Fruit fly (Drosophila melanogaster): ENCODE measurements around the gene NANS.

DNA sequence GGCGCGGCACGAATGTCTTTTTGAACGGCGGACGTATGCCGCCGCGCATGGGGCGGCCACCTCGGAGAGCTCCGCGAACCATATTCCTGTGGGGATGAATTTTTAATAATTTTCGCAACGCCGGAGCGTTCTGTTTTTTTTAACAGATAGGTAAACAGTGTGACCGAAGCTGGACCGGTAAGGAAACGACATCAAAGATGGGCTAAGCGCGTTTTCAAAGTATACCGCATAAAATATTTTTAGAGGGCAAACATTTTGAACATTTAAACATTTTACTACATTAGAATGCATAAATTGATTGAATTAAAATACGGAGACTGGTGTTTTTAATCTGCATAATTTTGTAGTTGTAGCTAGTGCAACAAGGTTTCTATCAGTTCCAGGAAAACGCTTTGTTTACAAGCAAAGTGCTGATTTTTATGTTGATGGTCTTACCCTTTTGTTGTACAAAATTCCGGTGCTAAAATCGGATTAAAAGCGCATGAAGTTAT lies 2.8 kb downstream of the NANS start, which contains the start of the genes CG5641 and CG5245:
- no peak for TF ChIP-seq CG4496 (GFP tag; IDR thresholded peaks at IDR 0.05)
- no peak for TF ChIP-seq Pif1A (GFP tag; optimal IDR thresholded peaks at IDR 0.05)
- no peak for TF ChIP-seq CG34367 (tag; optimal IDR thresholded peaks at IDR 0.05)
- TF ChIP-seq gl (tag; optimal IDR thresholded peaks at IDR 0.05), result no peak
- TF ChIP-seq CG8301 (tag; optimal IDR thresholded peaks at IDR 0.05), result no peak
- no peak for TF ChIP-seq CG32121 (GFP tag; IDR thresholded peaks at IDR 0.05)
- no peak for TF ChIP-seq rn (GFP tag; IDR thresholded peaks at IDR 0.05)
- no peak for TF ChIP-seq CG15710 (tag; optimal IDR thresholded peaks at IDR 0.05)
- TF ChIP-seq Snoo (tag; optimal IDR thresholded peaks at IDR 0.05), result no peak
- TF ChIP-seq CG13204 (GFP tag; optimal IDR thresholded peaks at IDR 0.05), result no peak
- TF ChIP-seq Ets98B (GFP tag; IDR thresholded peaks at IDR 0.05), result no peak
- TF ChIP-seq CG8159 (tag; optimal IDR thresholded peaks at IDR 0.05), result no peak
